Fruit fly (Drosophila melanogaster): Measurements from ENCODE around the gene agt.

agt gene

dm6 chr3R:6667245-6667644, 7.3 kb upstream of the agt start (continued):
- TF ChIP-seq ranshi (GFP tag; IDR thresholded peaks at IDR 0.05): 0 out of 2 replicates have a peak, but pooled peaks have one; percentile 27
- peak; percentile 69 for TF ChIP-seq ara (GFP tag; IDR thresholded peaks at IDR 0.05)
- no peak for TF ChIP-seq pum (GFP tag; optimal IDR thresholded peaks at IDR 0.05)
- TF ChIP-seq tio (GFP tag; optimal IDR thresholded peaks at IDR 0.05): no peak
- TF ChIP-seq ato (GFP tag; IDR thresholded peaks at IDR 0.05; ENCODE audit: partially characterized antibody): no peak
- peak; percentile 23 for TF ChIP-seq CG8290 (GFP tag; optimal IDR thresholded peaks at IDR 0.05)
- TF ChIP-seq CG8290 (tag; optimal IDR thresholded peaks at IDR 0.05): peak in 1 of 2 experiments; percentile 57
- peak; percentile 28 for TF ChIP-seq D19A (tag; optimal IDR thresholded peaks at IDR 0.05)
- TF ChIP-seq Opbp (GFP tag; IDR thresholded peaks at IDR 0.05; ENCODE audit: partially characterized antibody): no peak
- TF ChIP-seq sug (tag; optimal IDR thresholded peaks at IDR 0.05): no peak
- no peak for TF ChIP-seq CG2889 (GFP tag; IDR thresholded peaks at IDR 0.05)
- no peak for TF ChIP-seq nom (GFP tag; optimal IDR thresholded peaks at IDR 0.05)
- peak; percentile 57 for TF ChIP-seq org-1 (GFP tag; optimal IDR thresholded peaks at IDR 0.05)
- TF ChIP-seq CG16815 (GFP tag; optimal IDR thresholded peaks at IDR 0.05): no peak
- peak; percentile 35 for TF ChIP-seq CoRest (tag; optimal IDR thresholded peaks at IDR 0.05)
- no peak for TF ChIP-seq CG4617 (GFP tag; optimal IDR thresholded peaks at IDR 0.05; ENCODE audit: borderline replicate concordance)
- no peak for TF ChIP-seq Poxn (GFP tag; IDR thresholded peaks at IDR 0.05)
- peak; percentile 42 for TF ChIP-seq Camta (GFP tag; optimal IDR thresholded peaks at IDR 0.05)
- no peak for TF ChIP-seq peb (GFP tag; IDR thresholded peaks at IDR 0.05)
- peak; percentile 31; the same call in 1 of the 2 replicates for TF ChIP-seq CG31441 (GFP tag; IDR thresholded peaks at IDR 0.05)
- no peak for TF ChIP-seq Hr51 (GFP tag; optimal IDR thresholded peaks at IDR 0.05)
- peak; percentile 46 for TF ChIP-seq nerfin-1 (tag; optimal IDR thresholded peaks at IDR 0.05)
- TF ChIP-seq br (optimal IDR thresholded peaks at IDR 0.05): no peak
- peak; percentile 33 for TF ChIP-seq Side (GFP tag; optimal IDR thresholded peaks at IDR 0.05)
- TF ChIP-seq zen (tag; optimal IDR thresholded peaks at IDR 0.05): peak; percentile 78
- no peak for TF ChIP-seq lov (optimal IDR thresholded peaks at IDR 0.05)
- peak; percentile 73; the same call in 1 of the 3 replicates for TF ChIP-seq lov (GFP tag; IDR thresholded peaks at IDR 0.05)
- TF ChIP-seq CG7839 (tag; optimal IDR thresholded peaks at IDR 0.05): no peak
- TF ChIP-seq Ptx1 (GFP tag; IDR thresholded peaks at IDR 0.05): no peak
- no peak for TF ChIP-seq sna (GFP tag; IDR thresholded peaks at IDR 0.05; ENCODE audit: partially characterized antibody)
- no peak for TF ChIP-seq chn (GFP tag; optimal IDR thresholded peaks at IDR 0.05)
- TF ChIP-seq sr (GFP tag; IDR thresholded peaks at IDR 0.05): no peak
- peak; percentile 26 to 55 for TF ChIP-seq chif (GFP tag; optimal IDR thresholded peaks at IDR 0.05)
- no peak for TF ChIP-seq CG17912 (GFP tag; optimal IDR thresholded peaks at IDR 0.05)
- no peak for TF ChIP-seq Bteb2 (GFP tag; optimal IDR thresholded peaks at IDR 0.05)
- no peak for TF ChIP-seq emc (GFP tag; optimal IDR thresholded peaks at IDR 0.05)
- TF ChIP-seq psq (GFP tag; optimal IDR thresholded peaks at IDR 0.05): no peak
- TF ChIP-seq CG1529 (GFP tag; optimal IDR thresholded peaks at IDR 0.05): peak; percentile 35
- no peak for TF ChIP-seq CG11093 (GFP tag; IDR thresholded peaks at IDR 0.05)
- TF ChIP-seq Scr (GFP tag; IDR thresholded peaks at IDR 0.05; ENCODE audit: partially characterized antibody): no peak
- TF ChIP-seq Mrtf (GFP tag; IDR thresholded peaks at IDR 0.05): no peak

DNA sequence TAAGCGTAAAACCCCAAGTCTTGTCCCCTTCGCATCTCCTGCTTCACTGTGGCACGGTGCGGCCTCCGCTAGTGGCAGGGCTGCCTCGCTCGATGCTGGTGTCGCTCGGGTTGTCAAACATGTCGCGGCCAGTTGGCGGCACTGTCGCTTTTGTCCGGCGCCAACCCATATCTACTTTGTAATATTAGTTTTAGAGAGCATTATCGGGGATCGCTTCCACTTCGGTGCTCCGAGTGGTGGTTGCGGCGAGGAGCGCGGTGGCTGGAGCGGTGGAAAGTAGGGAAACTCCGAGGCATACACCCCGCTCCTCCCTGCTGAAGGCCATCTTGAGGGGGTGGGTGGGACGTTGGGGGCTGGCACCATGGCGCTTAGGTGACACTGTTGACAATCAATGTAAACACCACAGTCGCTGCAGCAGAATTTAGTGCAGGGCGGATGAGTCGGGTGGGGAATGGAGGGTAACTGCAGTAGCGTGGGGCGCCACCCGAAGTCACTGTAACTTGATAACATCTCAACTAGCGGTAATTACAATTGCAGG, 5.3 kb upstream of the agt start:
- TF ChIP-seq CG4424 (GFP tag; optimal IDR thresholded peaks at IDR 0.05) (no peak), dimm (GFP tag; IDR thresholded peaks at IDR 0.05) (no peak), dati (GFP tag; IDR thresholded peaks at IDR 0.05) (peak; percentile 32; the same call in 1 of the 2 replicates), oc (tag; optimal IDR thresholded peaks at IDR 0.05) (peak; percentile 57), stc (GFP tag; IDR thresholded peaks at IDR 0.05) (no peak), CG2889 (GFP tag; IDR thresholded peaks at IDR 0.05) (no peak), CG3163 (GFP tag; optimal IDR thresholded peaks at IDR 0.05) (no peak), NC2β (GFP tag; optimal IDR thresholded peaks at IDR 0.05) (no peak), CG18599 (GFP tag; optimal IDR thresholded peaks at IDR 0.05) (no peak), maf-S (GFP tag; optimal IDR thresholded peaks at IDR 0.05) (no peak), psq (GFP tag; optimal IDR thresholded peaks at IDR 0.05) (no peak), CG12942 (GFP tag; optimal IDR thresholded peaks at IDR 0.05) (no peak), CG15696 (tag; optimal IDR thresholded peaks at IDR 0.05) (peak; percentile 71), Mad (GFP tag; optimal IDR thresholded peaks at IDR 0.05) (no peak), run (tag; optimal IDR thresholded peaks at IDR 0.05) (no peak)

Data from whole organism, embryonic.